Worm (Caenorhabditis elegans) whole organism, early embryonic: ENCODE measurements around the gene msp-49.

Experiments used
- B0310.2 ChIP-seq: sonication (generic microtip); optimal IDR thresholded peaks from 2 replicates; lab custom pipeline; 2016; ENCODE audit warnings: mild to moderate bottlenecking, missing genetic modification characterization, missing compliant biosample characterization
- F13C5.2 ChIP-seq: sonication (generic microtip); optimal IDR thresholded peaks from 2 replicates; lab custom pipeline; 2017; ENCODE audit warnings: mild to moderate bottlenecking, missing genetic modification characterization, inconsistent platforms, missing compliant biosample characterization
- aly-1 ChIP-seq: sonication (generic microtip); optimal IDR thresholded peaks from 2 replicates; lab custom pipeline; 2016; ENCODE audit warnings: missing genetic modification characterization, missing compliant biosample characterization
- ama-1 ChIP-seq: fragments of 150-350 bp; optimal IDR thresholded peaks from 2 replicates; lab custom pipeline; 2014
- ceh-13 ChIP-seq: fragments of 200-800 bp; sonication (Bioruptor generic); optimal IDR thresholded peaks from 2 replicates; lab custom pipeline; 2018; ENCODE audit warnings: mild to moderate bottlenecking, missing genetic modification characterization, missing compliant biosample characterization
- ceh-36 ChIP-seq: sonication (generic microtip); optimal IDR thresholded peaks from 2 replicates; lab custom pipeline; 2016; ENCODE audit warnings: missing genetic modification characterization, inconsistent platforms, missing compliant biosample characterization
- ets-7 ChIP-seq: sonication (generic microtip); optimal IDR thresholded peaks from 2 replicates; lab custom pipeline; 2016; ENCODE audit warnings: missing genotype, missing genetic modification characterization, missing compliant biosample characterization
- flt-1 ChIP-seq: fragments of 200-800 bp; sonication (Bioruptor generic); IDR thresholded peaks from 2 replicates; pipeline ENCODE4 v1.3.6; 2022; ENCODE audit warnings: missing genetic modification characterization, missing compliant biosample characterization
- hmbx-1 ChIP-seq: sonication (generic microtip); optimal IDR thresholded peaks from 2 replicates; lab custom pipeline; 2016; ENCODE audit warnings: mild to moderate bottlenecking, missing genetic modification characterization, missing compliant biosample characterization
- hmg-4 ChIP-seq: fragments of 200-800 bp; sonication (Bioruptor generic); optimal IDR thresholded peaks from 2 replicates; lab custom pipeline; 2018; ENCODE audit warnings: mild to moderate bottlenecking, missing genetic modification characterization, missing compliant biosample characterization
- hnd-1 ChIP-seq: sonication (generic microtip); optimal IDR thresholded peaks from 2 replicates; lab custom pipeline; 2016; ENCODE audit warnings: missing genetic modification characterization, missing compliant biosample characterization
- pes-1 ChIP-seq: fragments of 200-800 bp; sonication (Bioruptor generic); IDR thresholded peaks from 2 replicates; pipeline ENCODE4 v1.3.6; 2022; ENCODE audit warnings: missing genetic modification reagents, missing genetic modification characterization, missing compliant biosample characterization
- scrt-1 ChIP-seq: fragments of 200-800 bp; sonication (Bioruptor generic); IDR thresholded peaks from 2 replicates; pipeline ENCODE4 v1.3.6; 2022; ENCODE audit warnings: missing genetic modification characterization, missing compliant biosample characterization
- sea-1 ChIP-seq: fragments of 200-800 bp; sonication (Bioruptor generic); conservative IDR thresholded peaks from 2 replicates; pipeline ENCODE4 v1.3.6; 2022; ENCODE audit warnings: missing genetic modification characterization, missing compliant biosample characterization
- tbx-11 ChIP-seq: fragments of 200-800 bp; sonication (Bioruptor generic); IDR thresholded peaks from 2 replicates; pipeline ENCODE4 v1.3.6; 2022; ENCODE audit warnings: missing genetic modification characterization, missing compliant biosample characterization
- tbx-37 ChIP-seq: fragments of 200-800 bp; sonication (Bioruptor generic); conservative IDR thresholded peaks from 2 replicates; pipeline ENCODE4 v1.3.6; 2022; ENCODE audit warnings: missing genetic modification reagents, missing genetic modification characterization, missing compliant biosample characterization
- tra-4 ChIP-seq: sonication (generic microtip); optimal IDR thresholded peaks from 2 replicates; lab custom pipeline; 2017; ENCODE audit warnings: missing genetic modification characterization, missing compliant biosample characterization

msp-49 gene

DNA sequence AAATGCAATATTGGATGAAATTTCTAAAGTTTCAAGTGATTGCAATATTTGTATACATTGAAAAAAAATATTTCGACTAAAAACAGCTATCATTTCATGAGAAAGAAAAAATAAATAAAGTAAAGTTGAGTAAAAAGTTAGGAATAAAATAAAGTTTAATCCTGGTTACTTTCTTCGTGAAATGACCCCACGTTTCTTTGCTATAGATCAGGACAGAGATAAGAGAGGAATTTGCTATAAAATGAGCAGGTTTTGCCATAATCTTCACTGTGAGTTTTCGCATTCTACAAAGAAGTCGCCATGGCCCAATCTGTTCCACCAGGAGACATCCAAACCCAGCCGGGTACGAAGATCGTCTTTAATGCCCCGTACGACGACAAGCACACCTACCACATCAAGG is at the start of gene msp-49:
Gene msp-49 (plus strand): TSS at position 301 of the 400 bp plus-strand sequence.
- no peak for TF ChIP-seq hmg-4 (GFP tag; lab: Kevin White, UChicago)
- no peak for TF ChIP-seq tra-4 (tag; lab: Kevin White, UChicago)
- TF ChIP-seq ceh-36 (tag; lab: Kevin White, UChicago): no peak
- no peak for TF ChIP-seq B0310.2 (tag; lab: Kevin White, UChicago)
- TF ChIP-seq flt-1 (GFP tag; lab: Robert Waterston, UW): no peak
- TF ChIP-seq tbx-11 (GFP tag; lab: Robert Waterston, UW): no peak
- TF ChIP-seq ets-7: no peak
- no peak for TF ChIP-seq pes-1 (GFP tag; lab: Robert Waterston, UW)
- TF ChIP-seq ceh-13 (GFP tag; lab: Kevin White, UChicago): no peak
- TF ChIP-seq F13C5.2 (tag; lab: Kevin White, UChicago): no peak
- no peak for TF ChIP-seq ama-1 (lab: Kevin White, UChicago)
- no peak for TF ChIP-seq sea-1 (GFP tag; lab: Robert Waterston, UW)

DNA sequence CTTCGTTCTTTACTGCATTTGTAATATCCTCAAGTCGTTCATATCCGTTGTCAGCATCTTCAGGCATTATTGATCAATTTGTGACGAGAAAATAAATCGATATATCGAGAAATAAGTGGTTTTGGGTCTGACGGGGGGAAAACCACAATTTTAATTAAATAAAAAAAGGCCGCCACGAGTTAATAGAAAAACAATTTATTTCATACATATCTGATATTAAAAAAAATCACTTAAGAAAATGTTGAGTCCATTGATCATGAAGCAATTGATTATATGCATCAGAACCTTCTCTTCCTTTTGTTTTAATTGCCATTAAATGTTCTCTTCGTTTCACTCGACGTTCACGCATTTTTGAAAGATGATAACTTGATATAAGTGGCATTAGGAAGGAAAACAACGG is 45.8 kb upstream of the msp-49 start, which contains the start of gene F58A6.5:
Gene F58A6.5 (minus strand): TSS at position 101 of the 400 bp plus-strand sequence.
- no peak for TF ChIP-seq tbx-37 (GFP tag; lab: Robert Waterston, UW)
- no peak for TF ChIP-seq tra-4 (tag; lab: Kevin White, UChicago)
- no peak for TF ChIP-seq ets-7
- no peak for TF ChIP-seq ceh-13 (GFP tag; lab: Kevin White, UChicago)
- TF ChIP-seq scrt-1 (GFP tag; lab: Robert Waterston, UW): no peak
- no peak for TF ChIP-seq B0310.2 (tag; lab: Kevin White, UChicago)

DNA sequence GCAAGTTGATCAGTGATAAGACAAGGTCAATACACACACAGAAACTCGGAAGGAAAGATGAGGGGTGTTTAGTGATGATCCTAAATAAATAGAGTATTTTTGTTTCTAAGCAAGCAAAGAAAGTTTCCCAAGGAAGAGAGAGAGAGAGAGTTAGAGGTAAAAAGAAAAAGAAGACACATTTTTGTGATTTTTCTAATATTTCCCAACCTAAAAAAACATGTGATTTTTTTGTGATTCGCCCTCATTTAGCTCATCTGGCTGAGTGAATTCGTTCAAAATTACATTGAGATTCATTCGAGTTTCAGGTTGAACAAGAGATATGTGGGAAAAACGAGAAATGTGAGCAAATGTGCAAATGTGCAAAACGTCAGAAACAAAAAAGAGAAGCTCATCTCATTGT is 43.3 kb upstream of the msp-49 start, which contains the start of gene srb-16:
Gene srb-16 (minus strand): TSS at position 101 of the 400 bp plus-strand sequence.
- TF ChIP-seq scrt-1 (GFP tag; lab: Robert Waterston, UW): no peak
- TF ChIP-seq tra-4 (tag; lab: Kevin White, UChicago): no peak
- TF ChIP-seq sea-1 (GFP tag; lab: Robert Waterston, UW): no peak
- TF ChIP-seq flt-1 (GFP tag; lab: Robert Waterston, UW): no peak
- TF ChIP-seq aly-1 (tag; lab: Kevin White, UChicago): no peak
- no peak for TF ChIP-seq B0310.2 (tag; lab: Kevin White, UChicago)
- TF ChIP-seq ama-1 (lab: Kevin White, UChicago): no peak
- no peak for TF ChIP-seq hnd-1 (tag; lab: Kevin White, UChicago)
- no peak for TF ChIP-seq ets-7
- no peak for TF ChIP-seq hmg-4 (GFP tag; lab: Kevin White, UChicago)
- TF ChIP-seq tbx-11 (GFP tag; lab: Robert Waterston, UW): no peak
- no peak for TF ChIP-seq tbx-37 (GFP tag; lab: Robert Waterston, UW)
- no peak for TF ChIP-seq F13C5.2 (tag; lab: Kevin White, UChicago)
- no peak for TF ChIP-seq hmbx-1 (tag; lab: Kevin White, UChicago)
- TF ChIP-seq ceh-13 (GFP tag; lab: Kevin White, UChicago): no peak
- TF ChIP-seq ceh-36 (tag; lab: Kevin White, UChicago): no peak
- no peak for TF ChIP-seq pes-1 (GFP tag; lab: Robert Waterston, UW)

DNA sequence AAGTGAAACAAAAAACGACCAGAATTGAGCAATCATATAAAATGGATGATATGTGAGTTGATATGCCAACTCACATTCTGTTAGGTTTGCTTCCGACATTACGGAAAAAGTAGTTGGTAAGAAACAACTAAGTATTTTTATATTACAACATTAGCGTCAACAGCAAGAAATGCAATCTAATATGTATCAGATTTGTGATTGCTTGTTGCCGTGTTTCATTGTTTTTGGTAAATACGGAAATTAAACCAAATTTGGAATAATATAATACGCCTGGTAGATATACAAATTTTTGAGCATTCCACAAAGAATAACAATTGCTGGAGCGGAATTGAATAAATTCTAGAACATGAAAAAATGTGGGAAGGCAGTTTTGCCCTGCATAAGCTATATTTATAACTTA is 39.6 kb upstream of the msp-49 start, which contains the start of gene srb-12:
Gene srb-12 (minus strand): TSS at position 101 of the 400 bp plus-strand sequence.
- no peak for TF ChIP-seq tbx-37 (GFP tag; lab: Robert Waterston, UW)
- TF ChIP-seq ama-1 (lab: Kevin White, UChicago): no peak
- TF ChIP-seq hmbx-1 (tag; lab: Kevin White, UChicago): no peak
- TF ChIP-seq sea-1 (GFP tag; lab: Robert Waterston, UW): no peak
- no peak for TF ChIP-seq aly-1 (tag; lab: Kevin White, UChicago)
- TF ChIP-seq F13C5.2 (tag; lab: Kevin White, UChicago): no peak
- no peak for TF ChIP-seq ets-7
- TF ChIP-seq B0310.2 (tag; lab: Kevin White, UChicago): no peak
- no peak for TF ChIP-seq hnd-1 (tag; lab: Kevin White, UChicago)
- no peak for TF ChIP-seq scrt-1 (GFP tag; lab: Robert Waterston, UW)
- TF ChIP-seq hmg-4 (GFP tag; lab: Kevin White, UChicago): no peak
- TF ChIP-seq ceh-36 (tag; lab: Kevin White, UChicago): no peak
- TF ChIP-seq pes-1 (GFP tag; lab: Robert Waterston, UW): no peak
- TF ChIP-seq flt-1 (GFP tag; lab: Robert Waterston, UW): no peak
- no peak for TF ChIP-seq tra-4 (tag; lab: Kevin White, UChicago)
- TF ChIP-seq ceh-13 (GFP tag; lab: Kevin White, UChicago): no peak
- no peak for TF ChIP-seq tbx-11 (GFP tag; lab: Robert Waterston, UW)

DNA sequence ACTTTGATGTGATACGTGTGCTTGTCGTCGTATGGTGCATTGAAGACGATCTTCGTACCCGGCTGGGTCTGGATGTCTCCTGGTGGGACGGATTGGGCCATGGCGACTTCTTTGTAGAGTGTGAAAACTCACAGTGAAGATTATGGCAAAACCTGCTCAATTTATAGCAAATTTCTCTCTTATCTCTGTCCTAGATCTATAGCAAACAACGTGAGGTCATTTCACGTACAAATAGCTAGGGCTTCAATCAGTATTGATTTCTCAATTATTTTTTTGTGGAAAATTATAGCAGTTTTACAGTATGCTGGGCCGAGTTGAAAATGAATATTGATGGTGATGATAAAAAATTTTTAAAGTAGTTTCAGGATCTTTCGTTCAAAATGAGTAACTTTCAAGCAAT is 37.2 kb upstream of the msp-49 start, which contains the start of gene msp-45:
Gene msp-45 (minus strand): TSS at position 101 of the 400 bp plus-strand sequence.
- TF ChIP-seq tbx-11 (GFP tag; lab: Robert Waterston, UW) (no peak), sea-1 (GFP tag; lab: Robert Waterston, UW) (no peak), flt-1 (GFP tag; lab: Robert Waterston, UW) (no peak), ets-7 (no peak), pes-1 (GFP tag; lab: Robert Waterston, UW) (no peak), F13C5.2 (tag; lab: Kevin White, UChicago) (no peak), aly-1 (tag; lab: Kevin White, UChicago) (no peak), ceh-36 (tag; lab: Kevin White, UChicago) (no peak), B0310.2 (tag; lab: Kevin White, UChicago) (no peak), hnd-1 (tag; lab: Kevin White, UChicago) (no peak), ama-1 (lab: Kevin White, UChicago) (no peak), hmg-4 (GFP tag; lab: Kevin White, UChicago) (no peak), tra-4 (tag; lab: Kevin White, UChicago) (no peak)

DNA sequence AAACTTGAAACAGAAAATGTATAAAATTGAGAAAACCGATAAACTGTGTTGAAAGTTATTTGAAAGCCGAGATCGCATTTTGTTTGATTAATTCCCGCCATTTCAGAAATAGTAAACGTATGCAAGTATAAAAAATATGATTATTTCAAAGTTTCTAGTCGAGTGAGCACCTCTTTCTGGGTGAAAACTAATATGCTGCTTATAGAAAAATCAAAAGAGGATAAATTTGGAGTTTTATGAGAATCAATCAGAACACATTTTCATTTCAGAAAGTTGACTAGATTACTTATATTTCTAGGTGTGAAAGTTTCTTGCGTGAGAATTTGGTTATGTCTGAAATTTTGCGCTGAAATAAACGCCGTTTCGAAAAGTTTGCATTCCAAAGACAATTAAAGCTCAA is 36.6 kb upstream of the msp-49 start, which contains the start of gene srb-13:
Gene srb-13 (minus strand): TSS at position 101 of the 400 bp plus-strand sequence.
- TF ChIP-seq hnd-1 (tag; lab: Kevin White, UChicago) (no peak), hmbx-1 (tag; lab: Kevin White, UChicago) (no peak), ets-7 (no peak), tbx-11 (GFP tag; lab: Robert Waterston, UW) (no peak), tbx-37 (GFP tag; lab: Robert Waterston, UW) (no peak), pes-1 (GFP tag; lab: Robert Waterston, UW) (no peak), F13C5.2 (tag; lab: Kevin White, UChicago) (no peak), ama-1 (lab: Kevin White, UChicago) (no peak), scrt-1 (GFP tag; lab: Robert Waterston, UW) (no peak), hmg-4 (GFP tag; lab: Kevin White, UChicago) (no peak), ceh-13 (GFP tag; lab: Kevin White, UChicago) (no peak), aly-1 (tag; lab: Kevin White, UChicago) (no peak), flt-1 (GFP tag; lab: Robert Waterston, UW) (no peak), tra-4 (tag; lab: Kevin White, UChicago) (no peak), sea-1 (GFP tag; lab: Robert Waterston, UW) (no peak), B0310.2 (tag; lab: Kevin White, UChicago) (no peak), ceh-36 (tag; lab: Kevin White, UChicago) (no peak)
